Worm (Caenorhabditis elegans): Measurements from ENCODE around the gene K05F1.9.

ce11 chrII:5828486-5828885 is 27.5 kb upstream of the K05F1.9 start, which contains the start of gene ZK1248.11:
- TF ChIP-seq nfya-1 (tag; optimal IDR thresholded peaks at IDR 0.05) (no peak), pha-4 (tag; optimal IDR thresholded peaks at IDR 0.05) (no peak), ama-1 (optimal IDR thresholded peaks at IDR 0.05) (no peak), zip-5 (tag; optimal IDR thresholded peaks at IDR 0.05) (no peak), K02D7.2 (tag; optimal IDR thresholded peaks at IDR 0.05) (no peak), ceh-22 (tag; optimal IDR thresholded peaks at IDR 0.05) (no peak), tbx-2 (tag; optimal IDR thresholded peaks at IDR 0.05) (no peak)

Measured in whole organism, late embryonic.